Fruit fly (Drosophila melanogaster) whole organism, wandering third instar larva: ENCODE data around the gene CG31157.

Experiments
- Abd-B ChIP-seq: fragments of >200 bp; optimal IDR thresholded peaks from 2 replicates; lab custom pipeline; 2017; ENCODE audit warnings: missing biosample characterization, missing genetic modification characterization
- CG32264 ChIP-seq: fragments of 200-800 bp; sonication (Bioruptor generic); optimal IDR thresholded peaks from 2 replicates; lab custom pipeline; 2016; ENCODE audit warnings: missing biosample characterization, missing genetic modification characterization
- CG9705 ChIP-seq: fragments of 200-800 bp; sonication (Bioruptor generic); optimal IDR thresholded peaks from 2 replicates; lab custom pipeline; 2018; ENCODE audit warnings: missing biosample characterization, mild to moderate bottlenecking, missing genetic modification characterization
- CrebA ChIP-seq: fragments of 200-800 bp; sonication (Bioruptor generic); optimal IDR thresholded peaks from 2 replicates; lab custom pipeline; 2016; ENCODE audit warnings: missing biosample characterization, mild to moderate bottlenecking, missing genetic modification characterization, borderline replicate concordance
- Dfd ChIP-seq: fragments of >200 bp; optimal IDR thresholded peaks from 2 replicates; lab custom pipeline; 2017; ENCODE audit warnings: missing biosample characterization, missing genetic modification characterization
- Dif ChIP-seq: fragments of 200-275, 200-300 bp; sonication (Bioruptor generic); optimal IDR thresholded peaks from 2 replicates; lab custom pipeline; 2018; ENCODE audit warnings: missing biosample characterization, missing genetic modification characterization; ENCODE audit not compliant: partially characterized antibody
- GATAd ChIP-seq: sonication (Bioruptor generic); optimal IDR thresholded peaks from 2 replicates; lab custom pipeline; 2016; ENCODE audit warnings: missing biosample characterization, missing genetic modification characterization
- HLH106 ChIP-seq: fragments of 200-800 bp; optimal IDR thresholded peaks from 3 replicates; lab custom pipeline; 2019; ENCODE audit warnings: missing biosample characterization, mild to moderate bottlenecking, missing genetic modification characterization, moderate library complexity
- Hr83 ChIP-seq: fragments of 200-300 bp; sonication (Bioruptor generic); optimal IDR thresholded peaks from 2 replicates; lab custom pipeline; 2016; ENCODE audit warnings: missing biosample characterization, mild to moderate bottlenecking, missing genetic modification characterization, moderate library complexity; ENCODE audit not compliant: poor library complexity, severe bottlenecking
- Jra ChIP-seq: sonication (Bioruptor generic); optimal IDR thresholded peaks from 2 replicates; lab custom pipeline; 2016; ENCODE audit warnings: missing biosample characterization, missing genetic modification characterization
- Mio ChIP-seq: sonication (Bioruptor generic); optimal IDR thresholded peaks from 2 replicates; lab custom pipeline; 2016; ENCODE audit warnings: missing biosample characterization, missing genetic modification characterization
- N ChIP-seq: fragments of >200 bp; optimal IDR thresholded peaks from 2 replicates; lab custom pipeline; 2018; ENCODE audit warnings: missing biosample characterization, missing external identifiers, missing genetic modification characterization
- OdsH ChIP-seq: fragments of 200-800 bp; sonication (Bioruptor generic); optimal IDR thresholded peaks from 2 replicates; lab custom pipeline; 2016; ENCODE audit warnings: missing biosample characterization, mild to moderate bottlenecking, missing genetic modification characterization
- Rel ChIP-seq, 2 experiments: fragments of 200-800 bp; sonication (Bioruptor generic) in 1 of 2; optimal IDR thresholded peaks; 2 replicates in 1 of 2; 3 replicates in 1 of 2; lab custom pipeline; 2016 to 2019; ENCODE audit warnings: mild to moderate bottlenecking in 2 of 2, missing biosample characterization in 2 of 2, missing genetic modification characterization in 2 of 2, moderate library complexity in 1 of 2
- Sp1 ChIP-seq: fragments of 200-800 bp; sonication (Bioruptor generic); optimal IDR thresholded peaks from 3 replicates; lab custom pipeline; 2019; ENCODE audit warnings: missing biosample characterization, mild to moderate bottlenecking, missing genetic modification characterization, moderate library complexity
- br ChIP-seq: fragments of 200-800 bp; sonication (Bioruptor generic); optimal IDR thresholded peaks from 2 replicates; lab custom pipeline; 2016; ENCODE audit warnings: missing biosample characterization, missing genetic modification characterization
- dl ChIP-seq, 2 experiments: fragments of 175-275, 200-275 bp in 1 of 2; fragments of 200-275 bp in 1 of 2; sonication (Bioruptor generic); optimal IDR thresholded peaks; lab custom pipeline; 2018; ENCODE audit warnings: mild to moderate bottlenecking in 2 of 2, missing biosample characterization in 2 of 2, missing genetic modification characterization in 2 of 2, moderate library complexity in 2 of 2; ENCODE audit not compliant: partially characterized antibody in 2 of 2, insufficient read depth in 1 of 2
- dsf ChIP-seq: sonication (Bioruptor generic); optimal IDR thresholded peaks from 2 replicates; lab custom pipeline; 2016; ENCODE audit warnings: missing biosample characterization, missing genetic modification characterization, borderline replicate concordance
- ey ChIP-seq: fragments of 200-800 bp; sonication (Bioruptor generic); optimal IDR thresholded peaks from 2 replicates; lab custom pipeline; 2016; ENCODE audit warnings: missing biosample characterization, missing genetic modification characterization
- foxo ChIP-seq, 2 experiments: fragments of 200-800 bp; sonication (Bioruptor generic); optimal IDR thresholded peaks; 2 replicates in 1 of 2; 3 replicates in 1 of 2; lab custom pipeline; 2016 to 2017; ENCODE audit warnings: missing biosample characterization in 2 of 2, missing genetic modification characterization in 2 of 2
- fru ChIP-seq: fragments of 200-800 bp; sonication (Bioruptor generic); optimal IDR thresholded peaks from 3 replicates; lab custom pipeline; 2016; ENCODE audit warnings: missing biosample characterization, mild to moderate bottlenecking, missing genetic modification characterization
- h ChIP-seq: fragments of 200-800 bp; sonication (Bioruptor generic); optimal IDR thresholded peaks from 3 replicates; lab custom pipeline; 2016; ENCODE audit warnings: missing biosample characterization, mild to moderate bottlenecking, missing genetic modification characterization
- jim ChIP-seq: fragments of 175-275, 200-325 bp; sonication (Bioruptor generic); optimal IDR thresholded peaks from 2 replicates; lab custom pipeline; 2016; ENCODE audit warnings: missing biosample characterization, mild to moderate bottlenecking, missing genetic modification characterization
- pan ChIP-seq: fragments of >200 bp; optimal IDR thresholded peaks from 2 replicates; lab custom pipeline; 2017
- psq ChIP-seq: fragments of 200-800 bp; sonication (Bioruptor generic); optimal IDR thresholded peaks from 3 replicates; lab custom pipeline; 2017; ENCODE audit warnings: missing biosample characterization, mild to moderate bottlenecking, missing genetic modification characterization, moderate library complexity
- rgr ChIP-seq: fragments of 200-800 bp; sonication (Bioruptor generic); optimal IDR thresholded peaks from 3 replicates; lab custom pipeline; 2016; ENCODE audit warnings: missing biosample characterization, mild to moderate bottlenecking, missing genetic modification characterization
- sage ChIP-seq: fragments of 200-800 bp; sonication (Bioruptor generic); optimal IDR thresholded peaks from 2 replicates; lab custom pipeline; 2016; ENCODE audit warnings: missing biosample characterization, mild to moderate bottlenecking, missing genetic modification characterization
- sv ChIP-seq: fragments of 200-800 bp; sonication (Bioruptor generic); optimal IDR thresholded peaks from 3 replicates; lab custom pipeline; 2016; ENCODE audit warnings: missing biosample characterization, missing genetic modification characterization
- tai ChIP-seq: sonication (Bioruptor generic); optimal IDR thresholded peaks from 2 replicates; lab custom pipeline; 2016; ENCODE audit warnings: missing biosample characterization, missing genetic modification characterization
- usp ChIP-seq: fragments of >200 bp; optimal IDR thresholded peaks from 2 replicates; lab custom pipeline; 2017; ENCODE audit warnings: missing biosample characterization, missing genetic modification characterization
- woc ChIP-seq: sonication (Bioruptor generic); optimal IDR thresholded peaks from 2 replicates; lab custom pipeline; 2016; ENCODE audit warnings: missing biosample characterization, mild to moderate bottlenecking, missing genetic modification characterization

CG31157 gene

DNA sequence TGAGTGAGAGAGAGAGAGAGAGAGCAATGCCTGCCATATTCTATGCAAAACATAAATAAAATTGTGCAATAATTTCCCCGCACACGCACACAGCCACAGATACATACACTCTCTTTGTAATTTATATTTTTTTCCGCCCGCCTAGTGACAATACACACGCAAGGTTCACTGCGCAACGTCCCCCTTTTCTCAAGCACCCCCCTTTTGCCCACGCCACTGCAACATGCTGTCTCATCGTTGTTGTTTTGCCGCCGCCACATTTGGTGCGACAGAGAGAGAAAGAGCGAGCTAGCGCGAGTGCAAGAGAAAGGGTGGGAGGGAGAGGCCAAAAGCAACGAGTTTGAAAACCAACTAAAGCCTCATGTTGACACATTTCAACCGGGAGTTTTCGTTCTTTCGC is 35.2 kb upstream of the CG31157 start:
- peak; percentile 75 for TF ChIP-seq psq (GFP tag; lab: Kevin White, UChicago)
- TF ChIP-seq ey (GFP tag; lab: Kevin White, UChicago): peak; percentile 82
- no peak for TF ChIP-seq Rel (GFP tag; optimal IDR thresholded peaks at IDR 0.05; lab: Kevin White, UChicago)
- TF ChIP-seq Rel (tag; optimal IDR thresholded peaks at IDR 0.05; lab: Kevin White, UChicago): peak; percentile 60
- peak; percentile 61 for TF ChIP-seq HLH106
- TF ChIP-seq h: peak; percentile 85
- TF ChIP-seq fru (GFP tag; lab: Kevin White, UChicago): peak; percentile 83
- TF ChIP-seq OdsH: peak; percentile 64
- TF ChIP-seq Abd-B (GFP tag; lab: Kevin White, UChicago): no peak
- no peak for TF ChIP-seq CrebA (GFP tag; lab: Kevin White, UChicago)
- TF ChIP-seq sage (GFP tag; lab: Kevin White, UChicago): no peak
- peak; percentile 47 for TF ChIP-seq woc (GFP tag; lab: Kevin White, UChicago)
- TF ChIP-seq N (GFP tag; lab: Kevin White, UChicago): peak; percentile 72
- TF ChIP-seq jim (GFP tag; lab: Kevin White, UChicago): peak; percentile 11
- peak; percentile 21 for TF ChIP-seq CG32264 (GFP tag; lab: Kevin White, UChicago)
- TF ChIP-seq sv (GFP tag; lab: Kevin White, UChicago): peak; percentile 45
- peak; percentile 41 for TF ChIP-seq Dif (GFP tag; lab: Kevin White, UChicago)
- TF ChIP-seq foxo (GFP tag; optimal IDR thresholded peaks at IDR 0.05; lab: Kevin White, UChicago): peak; percentile 64 to 83
- peak; percentile 81 for TF ChIP-seq br (GFP tag; lab: Kevin White, UChicago)
- peak; percentile 60 for TF ChIP-seq Sp1 (GFP tag; lab: Kevin White, UChicago)
- peak; percentile 78 for TF ChIP-seq Hr83 (GFP tag; lab: Kevin White, UChicago)
- TF ChIP-seq CG9705 (GFP tag; lab: Kevin White, UChicago): peak; percentile 7
- peak; percentile 80 for TF ChIP-seq rgr (GFP tag; lab: Kevin White, UChicago)
- TF ChIP-seq Jra: peak; percentile 49
- TF ChIP-seq dsf (GFP tag; lab: Kevin White, UChicago): no peak
- no peak for TF ChIP-seq Dfd (GFP tag; lab: Kevin White, UChicago)
- no peak for TF ChIP-seq pan (lab: Kevin White, UChicago)

dm6 chr3R:13012990-13013389 is 34.5 kb upstream of the CG31157 start:
- TF ChIP-seq Jra (no peak), CG9705 (GFP tag; lab: Kevin White, UChicago) (no peak), ey (GFP tag; lab: Kevin White, UChicago) (no peak), woc (GFP tag; lab: Kevin White, UChicago) (no peak), tai (no peak), CrebA (GFP tag; lab: Kevin White, UChicago) (no peak), jim (GFP tag; lab: Kevin White, UChicago) (no peak), Hr83 (GFP tag; lab: Kevin White, UChicago) (peak; percentile 21), HLH106 (no peak), dl (GFP tag; optimal IDR thresholded peaks at IDR 0.05; lab: Kevin White, UChicago; ENCODE audit: insufficient read depth in 1 of 2, partially characterized antibody in 2 of 2) (peak in 1 of 2 experiments; percentile 7), psq (GFP tag; lab: Kevin White, UChicago) (peak; percentile 34), sage (GFP tag; lab: Kevin White, UChicago) (no peak), fru (GFP tag; lab: Kevin White, UChicago) (no peak), Dfd (GFP tag; lab: Kevin White, UChicago) (no peak), usp (GFP tag; lab: Kevin White, UChicago) (no peak)

DNA sequence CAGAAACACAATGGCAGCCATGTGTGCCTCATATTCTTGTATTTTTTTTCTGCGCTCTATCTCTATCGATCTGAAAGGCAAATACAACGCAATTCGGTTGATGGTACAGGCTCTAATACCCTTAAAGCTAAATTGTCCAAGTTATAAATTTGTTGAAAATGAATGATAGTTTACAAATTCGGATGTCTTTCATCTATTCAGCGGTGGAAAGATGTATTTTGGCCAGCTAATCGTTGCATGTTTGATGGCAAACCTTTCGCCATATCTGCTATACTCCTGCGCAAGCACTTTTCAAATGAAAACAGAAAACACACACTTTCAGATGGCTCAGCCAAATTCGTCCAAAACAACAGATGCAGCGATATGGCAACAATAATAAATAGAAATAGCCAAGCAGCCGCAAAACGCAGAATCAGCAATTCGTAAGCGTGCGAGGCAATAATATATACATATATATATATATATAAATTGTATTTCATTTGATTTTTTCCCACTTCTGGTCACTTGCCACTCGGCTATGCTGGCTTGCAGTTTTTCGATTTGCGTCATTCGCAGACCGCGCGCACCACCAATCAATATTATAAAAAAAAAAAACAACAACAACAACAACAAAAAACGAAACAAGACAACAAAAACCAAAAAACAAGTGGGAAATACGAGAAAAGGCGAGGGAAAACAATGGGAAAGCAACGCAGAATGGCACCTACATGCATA is 33.2 kb upstream of the CG31157 start:
- TF ChIP-seq foxo (GFP tag; optimal IDR thresholded peaks at IDR 0.05; lab: Kevin White, UChicago) (no peak), Dif (GFP tag; lab: Kevin White, UChicago) (no peak), GATAd (GFP tag; lab: Kevin White, UChicago) (no peak), HLH106 (no peak), woc (GFP tag; lab: Kevin White, UChicago) (no peak), Mio (no peak), pan (lab: Kevin White, UChicago) (no peak), jim (GFP tag; lab: Kevin White, UChicago) (no peak), sv (GFP tag; lab: Kevin White, UChicago) (no peak)
